Worm (Caenorhabditis elegans): ENCODE measurements around the gene T28C6.11.

- TF ChIP-seq zag-1 (tag; optimal IDR thresholded peaks at IDR 0.05) (no peak), daf-12 (tag; optimal IDR thresholded peaks at IDR 0.05) (no peak), ztf-4 (tag; optimal IDR thresholded peaks at IDR 0.05) (no peak), nhr-11 (tag; optimal IDR thresholded peaks at IDR 0.05) (no peak), eor-1 (tag; optimal IDR thresholded peaks at IDR 0.05) (no peak), ceh-82 (tag; optimal IDR thresholded peaks at IDR 0.05) (no peak), nhr-237 (tag; optimal IDR thresholded peaks at IDR 0.05) (no peak), egl-27 (tag; optimal IDR thresholded peaks at IDR 0.05) (no peak), nhr-28 (tag; optimal IDR thresholded peaks at IDR 0.05) (no peak), jun-1 (tag; optimal IDR thresholded peaks at IDR 0.05) (no peak), fkh-10 (GFP tag; optimal IDR thresholded peaks at IDR 0.05) (no peak), ceh-9 (tag; optimal IDR thresholded peaks at IDR 0.05) (no peak), elt-2 (tag; optimal IDR thresholded peaks at IDR 0.05) (no peak), snpc-4 (tag; optimal IDR thresholded peaks at IDR 0.05) (no peak)
These were observed 24.0 kb downstream of the T28C6.11 start, which contains the start of gene grsp-2 for ce11 chrIV:8816029-8816428.

Measured in whole organism, L3 larva.